Worm (Caenorhabditis elegans) whole organism, late embryonic: ENCODE measurements around the gene Y39B6A.37.

Experiments used
- C38D4.7 ChIP-seq: fragments of 200-800 bp; sonication (Bioruptor generic); optimal IDR thresholded peaks from 2 replicates; lab custom pipeline; 2018; ENCODE audit warnings: mild to moderate bottlenecking, missing genetic modification characterization, moderate library complexity, missing compliant biosample characterization
- K02D7.2 ChIP-seq: sonication (generic microtip); optimal IDR thresholded peaks from 2 replicates; lab custom pipeline; 2017; ENCODE audit warnings: mild to moderate bottlenecking, missing genetic modification characterization, missing compliant biosample characterization
- T23F11.4 ChIP-seq: fragments of 200-800 bp; sonication (Bioruptor generic); optimal IDR thresholded peaks from 2 replicates; lab custom pipeline; 2018; ENCODE audit warnings: mild to moderate bottlenecking, missing genetic modification characterization, missing compliant biosample characterization
- ceh-2 ChIP-seq: sonication (generic microtip); optimal IDR thresholded peaks from 2 replicates; lab custom pipeline; 2016; ENCODE audit warnings: missing genotype, missing genetic modification characterization, missing compliant biosample characterization
- ceh-22 ChIP-seq: sonication (generic microtip); optimal IDR thresholded peaks from 2 replicates; lab custom pipeline; 2017; ENCODE audit warnings: missing biosample characterization, missing genetic modification characterization
- ceh-24 ChIP-seq: sonication (generic microtip); optimal IDR thresholded peaks from 2 replicates; lab custom pipeline; 2016; ENCODE audit warnings: mild to moderate bottlenecking, missing genetic modification characterization, missing compliant biosample characterization
- ceh-31 ChIP-seq: sonication (generic microtip); optimal IDR thresholded peaks from 2 replicates; lab custom pipeline; 2016; ENCODE audit warnings: missing genetic modification characterization, missing compliant biosample characterization
- ceh-34 ChIP-seq: sonication (generic microtip); optimal IDR thresholded peaks from 2 replicates; lab custom pipeline; 2016; ENCODE audit warnings: mild to moderate bottlenecking, missing genetic modification characterization, missing compliant biosample characterization
- ceh-48 ChIP-seq: sonication (generic microtip); optimal IDR thresholded peaks from 2 replicates; lab custom pipeline; 2016; ENCODE audit warnings: missing genetic modification characterization, inconsistent platforms, missing compliant biosample characterization
- ceh-9 ChIP-seq: sonication (generic microtip); optimal IDR thresholded peaks from 2 replicates; lab custom pipeline; 2016; ENCODE audit warnings: mild to moderate bottlenecking, missing genetic modification characterization, inconsistent platforms, missing compliant biosample characterization
- dmd-4 ChIP-seq: sonication (generic microtip); optimal IDR thresholded peaks from 2 replicates; lab custom pipeline; 2016; ENCODE audit warnings: borderline replicate concordance, missing genetic modification characterization, missing compliant biosample characterization
- elt-2 ChIP-seq: sonication (generic microtip); optimal IDR thresholded peaks from 2 replicates; lab custom pipeline; 2016; ENCODE audit warnings: missing genetic modification reagents, missing genetic modification characterization, missing compliant biosample characterization
- eyg-1 ChIP-seq: sonication (generic microtip); optimal IDR thresholded peaks from 2 replicates; lab custom pipeline; 2016; ENCODE audit warnings: missing genotype, missing genetic modification characterization, missing compliant biosample characterization
- fax-1 ChIP-seq: sonication (generic microtip); optimal IDR thresholded peaks from 2 replicates; lab custom pipeline; 2016; ENCODE audit warnings: missing genotype, missing genetic modification characterization, missing compliant biosample characterization
- fkh-10 ChIP-seq: fragments of 150-350 bp; optimal IDR thresholded peaks from 2 replicates; lab custom pipeline; 2014; ENCODE audit warnings: missing biosample characterization, missing genetic modification reagents, missing genetic modification characterization
- fkh-6 ChIP-seq: sonication (generic microtip); optimal IDR thresholded peaks from 2 replicates; lab custom pipeline; 2016; ENCODE audit warnings: missing genetic modification characterization, missing compliant biosample characterization
- hlh-13 ChIP-seq: fragments of 200-800 bp; sonication (Bioruptor generic); optimal IDR thresholded peaks from 2 replicates; lab custom pipeline; 2018; ENCODE audit warnings: mild to moderate bottlenecking, missing genetic modification characterization, missing compliant biosample characterization
- hlh-15 ChIP-seq: sonication (generic microtip); optimal IDR thresholded peaks from 2 replicates; lab custom pipeline; 2016; ENCODE audit warnings: missing genetic modification characterization, missing compliant biosample characterization
- hlh-30 ChIP-seq: sonication (generic microtip); optimal IDR thresholded peaks from 2 replicates; lab custom pipeline; 2017; ENCODE audit warnings: antibody characterized with exemption, missing genetic modification characterization, missing compliant biosample characterization; ENCODE audit not compliant: insufficient read depth
- lim-6 ChIP-seq: sonication (generic microtip); optimal IDR thresholded peaks from 2 replicates; lab custom pipeline; 2016; ENCODE audit warnings: missing genetic modification characterization, missing compliant biosample characterization
- nfya-1 ChIP-seq: sonication (generic microtip); optimal IDR thresholded peaks from 2 replicates; lab custom pipeline; 2017; ENCODE audit warnings: missing genetic modification characterization, mild to moderate bottlenecking, missing compliant biosample characterization, antibody characterized with exemption, moderate library complexity
- nhr-11 ChIP-seq: fragments of 150-350 bp; optimal IDR thresholded peaks from 2 replicates; lab custom pipeline; 2014; ENCODE audit warnings: missing biosample characterization, missing genetic modification characterization
- nhr-232 ChIP-seq: sonication (generic microtip); optimal IDR thresholded peaks from 2 replicates; lab custom pipeline; 2016; ENCODE audit warnings: missing genetic modification characterization, missing compliant biosample characterization
- pat-9 ChIP-seq: fragments of 200-800 bp; sonication (Bioruptor generic); optimal IDR thresholded peaks from 2 replicates; lab custom pipeline; 2018; ENCODE audit warnings: mild to moderate bottlenecking, missing genetic modification characterization, moderate library complexity, missing compliant biosample characterization
- pax-1 ChIP-seq: fragments of 150-350 bp; optimal IDR thresholded peaks from 2 replicates; lab custom pipeline; 2014; ENCODE audit warnings: missing biosample characterization, missing genetic modification characterization
- pha-4 ChIP-seq: fragments of 150-350 bp; optimal IDR thresholded peaks from 2 replicates; lab custom pipeline; 2018; ENCODE audit warnings: missing biosample characterization, missing genetic modification reagents, missing genetic modification characterization
- ref-2 ChIP-seq: sonication (generic microtip); optimal IDR thresholded peaks from 2 replicates; lab custom pipeline; 2016; ENCODE audit warnings: missing genetic modification characterization, missing compliant biosample characterization
- sox-2 ChIP-seq: fragments of 200-800 bp; sonication (Bioruptor generic); IDR thresholded peaks from 2 replicates; pipeline ENCODE4 v1.3.6; 2022; ENCODE audit warnings: missing genetic modification reagents, missing genetic modification characterization, missing compliant biosample characterization
- ttx-3 ChIP-seq: sonication (generic microtip); optimal IDR thresholded peaks from 2 replicates; lab custom pipeline; 2016; ENCODE audit warnings: missing genetic modification reagents, missing genetic modification characterization, missing compliant biosample characterization
- unc-42 ChIP-seq: sonication (generic microtip); optimal IDR thresholded peaks from 2 replicates; lab custom pipeline; 2016; ENCODE audit warnings: missing genotype, missing genetic modification characterization, missing compliant biosample characterization
- unc-55 ChIP-seq: sonication (generic microtip); optimal IDR thresholded peaks from 2 replicates; lab custom pipeline; 2017; ENCODE audit warnings: missing biosample characterization, missing genetic modification reagents, missing genetic modification characterization
- unc-86 ChIP-seq: sonication (generic microtip); optimal IDR thresholded peaks from 2 replicates; lab custom pipeline; 2016; ENCODE audit warnings: missing genetic modification characterization, missing compliant biosample characterization
- zip-5 ChIP-seq: sonication (generic microtip); optimal IDR thresholded peaks from 2 replicates; lab custom pipeline; 2016; ENCODE audit warnings: missing genetic modification characterization, missing compliant biosample characterization
- ztf-16 ChIP-seq: sonication (generic microtip); optimal IDR thresholded peaks from 2 replicates; lab custom pipeline; 2017; ENCODE audit warnings: missing genetic modification characterization, missing compliant biosample characterization

The Y39B6A.37 gene

DNA sequence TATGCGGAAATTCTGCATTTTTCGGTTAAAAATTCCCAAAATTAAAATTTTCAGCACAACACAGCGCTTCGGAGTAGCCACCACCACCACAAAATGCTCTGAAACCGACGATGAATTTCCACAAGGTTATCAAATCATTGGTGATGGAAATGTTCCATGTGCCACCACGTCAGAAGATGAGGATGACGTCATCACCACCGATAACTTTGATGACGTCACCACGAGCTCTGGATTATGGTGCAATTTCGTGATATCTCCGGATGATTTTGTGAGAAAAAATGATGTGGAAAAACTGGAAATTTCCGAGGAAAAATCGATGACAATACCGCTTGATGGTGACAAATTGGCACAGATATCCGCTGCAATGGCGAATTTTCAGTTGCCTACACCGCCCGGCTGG lies 2.4 kb downstream of the Y39B6A.37 start:
- TF ChIP-seq unc-55 (GFP tag; lab: Kevin White, UChicago): no peak
- no peak for TF ChIP-seq unc-42
- no peak for TF ChIP-seq pat-9
- no peak for TF ChIP-seq C38D4.7 (GFP tag; lab: Kevin White, UChicago)
- TF ChIP-seq ceh-34 (tag; lab: Kevin White, UChicago): no peak
- no peak for TF ChIP-seq ceh-9 (tag; lab: Kevin White, UChicago)
- TF ChIP-seq ztf-16 (tag; lab: Kevin White, UChicago): no peak
- TF ChIP-seq nhr-11: no peak
- no peak for TF ChIP-seq nhr-232 (tag; lab: Kevin White, UChicago)
- no peak for TF ChIP-seq hlh-30 (tag; lab: Kevin White, UChicago)

DNA sequence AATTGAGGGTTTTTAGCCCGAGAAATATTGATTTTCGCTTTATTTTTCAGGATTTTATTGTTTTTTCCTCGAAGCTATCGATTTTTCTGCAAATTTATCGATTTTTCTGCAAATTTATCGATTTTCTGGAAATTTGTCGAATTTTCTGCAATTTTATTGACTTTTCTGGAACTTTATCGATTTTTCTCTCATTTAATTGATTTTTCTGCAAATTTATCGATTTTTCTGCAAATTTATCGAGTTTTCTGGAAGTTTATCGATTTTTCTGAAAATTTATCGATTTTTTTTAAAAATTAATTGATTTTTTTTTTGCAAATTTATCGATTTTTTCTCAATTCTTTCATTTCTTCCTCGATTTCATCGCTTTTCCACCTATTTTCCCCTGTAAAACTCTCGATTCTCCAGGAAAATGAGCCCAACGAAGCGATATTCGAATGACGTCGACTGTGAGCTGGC lies 2.9 kb downstream of the Y39B6A.37 start, which contains the start of gene gtf-2F2:
Gene gtf-2F2 (plus strand): TSS at position 406 of the 456 bp plus-strand sequence.
- TF ChIP-seq ceh-48 (tag; lab: Kevin White, UChicago) (peak; percentile 74), sox-2 (GFP tag; lab: Robert Waterston, UW) (no peak), dmd-4 (tag; lab: Kevin White, UChicago) (no peak)
- TF ChIP-seq, all 69 proteins: peak for 1

DNA sequence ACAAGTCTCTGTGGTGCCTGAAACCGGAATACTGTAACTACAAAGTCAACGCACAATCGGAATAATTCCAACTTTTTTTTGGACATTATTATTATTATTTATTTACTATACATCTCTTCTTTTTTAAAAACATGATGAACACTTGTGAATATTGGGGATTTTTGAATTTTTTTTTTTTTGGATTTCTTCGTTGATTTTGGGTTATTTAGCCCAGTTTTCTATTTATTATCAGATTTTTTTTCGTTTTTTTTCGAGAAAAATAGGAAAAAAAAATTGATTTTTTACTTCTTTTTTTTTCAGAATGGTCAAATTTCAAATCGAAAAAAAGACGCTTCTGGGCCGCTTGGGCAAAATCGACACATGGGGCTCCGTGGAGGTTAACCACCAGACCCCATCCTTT lies 7.4 kb downstream of the Y39B6A.37 start, which contains the start of gene tgt-2:
Gene tgt-2 (plus strand): TSS at position 301 of the 400 bp plus-strand sequence.
- no peak for TF ChIP-seq T23F11.4 (GFP tag; lab: Kevin White, UChicago)
- no peak for TF ChIP-seq hlh-13 (GFP tag; lab: Kevin White, UChicago)
- TF ChIP-seq ceh-24 (tag; lab: Kevin White, UChicago): no peak
- TF ChIP-seq ceh-2: no peak

DNA sequence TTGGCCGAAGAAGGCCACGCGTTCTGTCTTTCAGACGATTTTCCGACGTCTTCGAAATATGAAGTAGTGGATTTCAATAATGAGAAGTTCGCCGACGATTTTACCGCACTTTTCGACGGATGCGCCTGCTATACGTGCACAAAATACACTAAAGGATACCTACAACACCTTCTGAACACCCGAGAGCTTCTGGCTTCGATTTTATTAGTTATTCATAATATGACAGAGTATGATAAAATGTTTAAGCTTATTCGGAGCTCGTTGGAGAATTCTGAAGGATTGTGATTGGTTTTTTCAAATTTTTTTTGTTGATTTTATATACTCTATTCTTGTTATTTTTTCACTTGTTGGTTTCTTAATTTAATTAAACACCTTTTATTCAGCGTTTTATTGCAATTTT lies 9.9 kb downstream of the Y39B6A.37 start:
- TF ChIP-seq ceh-22 (no peak), lim-6 (tag; lab: Kevin White, UChicago) (no peak), ttx-3 (no peak), hlh-15 (tag; lab: Kevin White, UChicago) (no peak), pax-1 (tag; lab: Kevin White, UChicago) (no peak), pha-4 (no peak), fkh-6 (tag; lab: Kevin White, UChicago) (no peak)
- TF ChIP-seq, all 69 proteins: peak for 0

DNA sequence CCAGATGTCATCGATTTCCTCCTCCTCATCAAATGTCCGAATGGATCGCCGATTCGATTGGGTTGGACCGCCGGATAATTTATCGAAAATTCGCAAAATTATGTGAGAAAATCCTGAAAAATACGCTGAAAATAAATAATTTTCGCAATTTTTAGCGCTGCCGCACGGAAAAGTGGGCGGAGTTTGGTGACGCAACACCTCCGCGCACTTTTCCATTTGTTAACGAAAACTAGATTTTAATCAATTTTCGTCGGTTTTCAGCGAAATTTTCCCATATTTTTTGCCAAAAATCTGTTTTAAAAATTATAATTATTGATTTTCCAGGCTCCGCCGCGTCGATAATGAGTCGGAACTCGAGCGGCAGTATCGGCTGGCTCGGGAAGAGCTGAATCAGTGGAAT lies 10.4 kb downstream of the Y39B6A.37 start, which contains the start of gene Y39B6A.34:
Gene Y39B6A.34 (plus strand): TSS at position 3 of the 400 bp plus-strand sequence.
- TF ChIP-seq K02D7.2 (tag; lab: Kevin White, UChicago): peak; percentile 1
- TF ChIP-seq unc-42: peak; percentile 23
- no peak for TF ChIP-seq ceh-31
- TF ChIP-seq elt-2 (tag; lab: Kevin White, UChicago): peak; percentile 16
- peak; percentile 5 for TF ChIP-seq nfya-1 (tag; lab: Kevin White, UChicago)
- TF ChIP-seq unc-86 (tag; lab: Kevin White, UChicago): peak; percentile 27
- no peak for TF ChIP-seq eyg-1 (tag; lab: Kevin White, UChicago)

DNA sequence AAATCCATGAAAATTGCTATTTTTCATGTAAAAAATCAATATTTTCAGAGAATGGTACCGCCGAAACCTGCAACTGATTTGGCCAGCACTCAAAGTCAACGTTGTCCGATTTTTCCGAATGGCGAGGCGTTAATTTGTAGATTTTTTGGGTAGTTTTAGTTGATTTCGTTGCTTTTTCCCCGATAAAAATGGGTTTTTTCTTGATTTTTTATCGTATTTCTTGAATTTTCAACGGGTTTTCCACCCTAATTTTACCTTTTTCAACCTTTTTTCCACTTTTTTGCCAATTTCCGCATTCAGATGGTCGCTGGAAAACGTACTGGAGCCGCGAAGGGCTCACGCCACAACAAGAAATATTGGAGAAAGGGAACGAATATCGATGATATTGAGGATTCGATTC lies 11.0 kb downstream of the Y39B6A.37 start, which contains the start of gene Y39B6A.33:
Gene Y39B6A.33 (plus strand): TSS at position 301 of the 400 bp plus-strand sequence.
- no peak for TF ChIP-seq zip-5
- TF ChIP-seq ref-2 (tag; lab: Kevin White, UChicago): no peak
- TF ChIP-seq fax-1 (tag; lab: Kevin White, UChicago): no peak
- no peak for TF ChIP-seq dmd-4 (tag; lab: Kevin White, UChicago)
- TF ChIP-seq unc-42: no peak
- TF ChIP-seq fkh-10 (GFP tag; lab: Kevin White, UChicago): no peak
- TF ChIP-seq hlh-15 (tag; lab: Kevin White, UChicago): no peak
- no peak for TF ChIP-seq unc-86 (tag; lab: Kevin White, UChicago)
- TF ChIP-seq, all 69 proteins: peak for 0
